Worm (Caenorhabditis elegans) whole organism, L4 larva: Measurements from ENCODE around the gene tpst-1.
A peak's percentile ranks its signal among the peaks of the same experiment; 100 is the strongest.

ENCODE experiments used
- D1046.2 ChIP-seq: fragments of 200-800 bp; sonication (Bioruptor generic); IDR thresholded peaks from 2 replicates; pipeline ENCODE4 v1.3.6; 2022; ENCODE audit warnings: missing genetic modification characterization, missing compliant biosample characterization
- F10B5.3 ChIP-seq: sonication (generic microtip); optimal IDR thresholded peaks from 2 replicates; lab custom pipeline; 2016; ENCODE audit warnings: mild to moderate bottlenecking, missing genetic modification characterization, missing compliant biosample characterization
- F49E8.2 ChIP-seq: sonication (generic microtip); optimal IDR thresholded peaks from 2 replicates; lab custom pipeline; 2016; ENCODE audit warnings: missing compliant biosample characterization, mild to moderate bottlenecking, missing genetic modification characterization, borderline replicate concordance
- T20F7.1 ChIP-seq: fragments of 200-800 bp; sonication (Bioruptor generic); optimal IDR thresholded peaks from 2 replicates; lab custom pipeline; 2018; ENCODE audit warnings: mild to moderate bottlenecking, missing genetic modification characterization, missing compliant biosample characterization
- Y105C5A.15 ChIP-seq: fragments of 200-800 bp; sonication (Bioruptor generic); IDR thresholded peaks from 2 replicates; pipeline ENCODE4 v1.3.6; 2022; ENCODE audit warnings: missing genetic modification characterization, missing compliant biosample characterization
- Y48G9A.11 ChIP-seq: fragments of 200-800 bp; sonication (Bioruptor generic); IDR thresholded peaks from 2 replicates; pipeline ENCODE4 v1.3.6; 2022; ENCODE audit warnings: missing genetic modification reagents, missing genetic modification characterization, missing compliant biosample characterization
- ZK337.2 ChIP-seq: fragments of 200-800 bp; sonication (Bioruptor generic); IDR thresholded peaks from 2 replicates; pipeline ENCODE4 v1.3.6; 2022; ENCODE audit warnings: missing genetic modification reagents, missing genetic modification characterization, missing compliant biosample characterization
- aha-1 ChIP-seq: fragments of 150-350 bp; peaks from one replicate; lab custom pipeline; 2014; ENCODE audit warnings: missing biosample characterization, missing genetic modification characterization
- aly-2 ChIP-seq: sonication (generic microtip); optimal IDR thresholded peaks from 2 replicates; lab custom pipeline; 2018; ENCODE audit warnings: missing biosample characterization, missing genetic modification characterization
- ama-1 ChIP-seq: fragments of 150-350 bp; optimal IDR thresholded peaks from 2 replicates; lab custom pipeline; 2014; ENCODE audit warnings: inconsistent platforms, mixed read lengths
- attf-4 ChIP-seq: sonication (generic microtip); optimal IDR thresholded peaks from 3 replicates; lab custom pipeline; 2017; ENCODE audit warnings: missing biosample characterization, missing genetic modification characterization
- ceh-32 ChIP-seq: sonication (generic microtip); optimal IDR thresholded peaks from 2 replicates; lab custom pipeline; 2016; ENCODE audit warnings: mild to moderate bottlenecking, missing genetic modification characterization, missing compliant biosample characterization; ENCODE audit not compliant: poor library complexity
- ceh-44 ChIP-seq: fragments of 200-800 bp; sonication (Bioruptor generic); IDR thresholded peaks from 2 replicates; pipeline ENCODE4 v1.3.6; 2022; ENCODE audit warnings: missing genetic modification reagents, missing genetic modification characterization, missing compliant biosample characterization
- ceh-62 ChIP-seq: sonication (generic microtip); optimal IDR thresholded peaks from 2 replicates; lab custom pipeline; 2017; ENCODE audit warnings: missing biosample characterization, missing genetic modification characterization
- ceh-82 ChIP-seq: sonication (generic microtip); optimal IDR thresholded peaks from 2 replicates; lab custom pipeline; 2017; ENCODE audit warnings: missing biosample characterization, missing genetic modification characterization
- daf-12 ChIP-seq: fragments of 150-350 bp; optimal IDR thresholded peaks from 2 replicates; lab custom pipeline; 2014; ENCODE audit warnings: missing biosample characterization, missing genetic modification reagents, missing genetic modification characterization
- daf-16 ChIP-seq, 3 experiments: sonication (generic microtip); optimal IDR thresholded peaks; 2 replicates each; lab custom pipeline; 2016 to 2017; ENCODE audit warnings: missing genetic modification characterization in 3 of 3, missing genetic modification reagents in 3 of 3, mild to moderate bottlenecking in 2 of 3, missing compliant biosample characterization in 2 of 3, missing biosample characterization in 1 of 3, moderate library complexity in 1 of 3
- daf-8 ChIP-seq: fragments of 200-800 bp; sonication (Bioruptor generic); IDR thresholded peaks from 2 replicates; pipeline ENCODE4 v1.3.6; 2022; ENCODE audit warnings: missing genetic modification characterization, missing compliant biosample characterization
- dmd-8 ChIP-seq: fragments of 200-800 bp; sonication (Bioruptor generic); IDR thresholded peaks from 2 replicates; pipeline ENCODE4 v1.3.6; 2022; ENCODE audit warnings: missing genetic modification characterization, missing compliant biosample characterization
- dmd-9 ChIP-seq: fragments of 200-800 bp; sonication (Bioruptor generic); IDR thresholded peaks from 2 replicates; pipeline ENCODE4 v1.3.6; 2022; ENCODE audit warnings: missing genetic modification reagents, missing genetic modification characterization, missing compliant biosample characterization
- dpl-1 ChIP-seq: fragments of 150-350 bp; optimal IDR thresholded peaks from 2 replicates; lab custom pipeline; 2014; ENCODE audit warnings: missing biosample characterization, missing genetic modification reagents, missing genetic modification characterization
- dve-1 ChIP-seq: sonication (generic microtip); optimal IDR thresholded peaks from 2 replicates; lab custom pipeline; 2017; ENCODE audit warnings: antibody characterized with exemption, mild to moderate bottlenecking, missing genetic modification characterization, missing compliant biosample characterization; ENCODE audit not compliant: insufficient read depth
- egl-27 ChIP-seq: sonication (generic microtip); optimal IDR thresholded peaks from 3 replicates; lab custom pipeline; 2017; ENCODE audit warnings: missing biosample characterization, missing genetic modification reagents, missing genetic modification characterization
- egl-43 ChIP-seq: fragments of 200-800 bp; sonication (Bioruptor generic); IDR thresholded peaks from 2 replicates; pipeline ENCODE4 v1.3.6; 2022; ENCODE audit warnings: missing genetic modification reagents, missing genetic modification characterization, missing compliant biosample characterization
- fkh-10 ChIP-seq: fragments of 150-350 bp; optimal IDR thresholded peaks from 2 replicates; lab custom pipeline; 2014; ENCODE audit warnings: missing biosample characterization, missing genetic modification reagents, missing genetic modification characterization
- hmg-1.1 ChIP-seq: fragments of 200-800 bp; sonication (Bioruptor generic); IDR thresholded peaks from 2 replicates; pipeline ENCODE4 v1.3.6; 2022; ENCODE audit warnings: missing genetic modification reagents, missing genetic modification characterization, missing compliant biosample characterization
- lin-1 ChIP-seq: fragments of 200-800 bp; sonication (Bioruptor generic); IDR thresholded peaks from 2 replicates; pipeline ENCODE4 v1.3.6; 2022; ENCODE audit warnings: missing genetic modification reagents, missing genetic modification characterization, missing compliant biosample characterization
- lin-15B ChIP-seq: fragments of 150-350 bp; sonication (generic microtip); optimal IDR thresholded peaks from 3 replicates; lab custom pipeline; 2014; ENCODE audit warnings: missing biosample characterization, missing genetic modification characterization
- lin-38 ChIP-seq: fragments of 200-800 bp; sonication (Bioruptor generic); IDR thresholded peaks from 2 replicates; pipeline ENCODE4 v1.3.6; 2022; ENCODE audit warnings: missing genetic modification reagents, missing genetic modification characterization, missing compliant biosample characterization
- lin-39 ChIP-seq: fragments of 150-350 bp; optimal IDR thresholded peaks from 2 replicates; lab custom pipeline; 2014; ENCODE audit warnings: missing biosample characterization, missing genetic modification reagents, missing genetic modification characterization
- lsy-2 ChIP-seq, 2 experiments: fragments of 150-350 bp in 1 of 2; sonication (generic microtip) in 1 of 2; optimal IDR thresholded peaks; 2 replicates each; lab custom pipeline; 2014 to 2017; ENCODE audit warnings: missing biosample characterization in 2 of 2, missing genetic modification characterization in 2 of 2
- madf-5 ChIP-seq, 2 experiments: fragments of 200-800 bp; sonication (Bioruptor generic); IDR thresholded peaks; 2 replicates each; pipeline ENCODE4 v1.3.6; 2022; ENCODE audit warnings: missing compliant biosample characterization in 2 of 2, missing genetic modification characterization in 2 of 2
- mdl-1 ChIP-seq, 2 experiments: fragments of 150-350 bp in 1 of 2; sonication (generic microtip) in 1 of 2; optimal IDR thresholded peaks; 2 replicates each; lab custom pipeline; 2014 to 2017; ENCODE audit warnings: missing biosample characterization in 2 of 2, missing genetic modification characterization in 2 of 2
- mxl-3 ChIP-seq: fragments of 200-800 bp; sonication (Bioruptor generic); optimal IDR thresholded peaks from 2 replicates; lab custom pipeline; 2018; ENCODE audit warnings: mild to moderate bottlenecking, missing genetic modification characterization, missing compliant biosample characterization
- nhr-11 ChIP-seq: fragments of 150-350 bp; optimal IDR thresholded peaks from 2 replicates; lab custom pipeline; 2014; ENCODE audit warnings: missing biosample characterization, missing genetic modification characterization
- nhr-25 ChIP-seq: sonication (generic microtip); optimal IDR thresholded peaks from 2 replicates; lab custom pipeline; 2017; ENCODE audit warnings: missing genetic modification characterization, mild to moderate bottlenecking, missing compliant biosample characterization, antibody characterized with exemption, moderate library complexity, borderline replicate concordance; ENCODE audit not compliant: insufficient read depth
- nhr-28 ChIP-seq: fragments of 150-350 bp; optimal IDR thresholded peaks from 2 replicates; lab custom pipeline; 2014; ENCODE audit warnings: missing biosample characterization, missing genetic modification characterization
- nhr-42 ChIP-seq: fragments of 200-800 bp; sonication (Bioruptor generic); IDR thresholded peaks from 2 replicates; pipeline ENCODE4 v1.3.6; 2022; ENCODE audit warnings: missing genetic modification characterization, missing compliant biosample characterization
- pqm-1 ChIP-seq: sonication (generic microtip); optimal IDR thresholded peaks from 2 replicates; lab custom pipeline; 2017; ENCODE audit warnings: missing biosample characterization, missing genetic modification characterization
- saeg-2 ChIP-seq: fragments of 200-800 bp; sonication (Bioruptor generic); IDR thresholded peaks from 2 replicates; pipeline ENCODE4 v1.3.6; 2022; ENCODE audit warnings: missing genetic modification reagents, missing genetic modification characterization, missing compliant biosample characterization
- skn-1 ChIP-seq: fragments of 150-350 bp; optimal IDR thresholded peaks from 2 replicates; lab custom pipeline; 2014; ENCODE audit warnings: missing biosample characterization, missing genetic modification characterization
- snpc-1.2 ChIP-seq: fragments of 200-800 bp; sonication (Bioruptor generic); IDR thresholded peaks from 2 replicates; pipeline ENCODE4 v1.3.6; 2022; ENCODE audit warnings: missing genetic modification reagents, missing genetic modification characterization, missing compliant biosample characterization
- tag-97 ChIP-seq: fragments of 200-800 bp; sonication (Bioruptor generic); IDR thresholded peaks from 2 replicates; pipeline ENCODE4 v1.3.6; 2022; ENCODE audit warnings: missing genetic modification characterization, missing compliant biosample characterization
- unc-39 ChIP-seq: sonication (generic microtip); optimal IDR thresholded peaks from 2 replicates; lab custom pipeline; 2017; ENCODE audit warnings: missing biosample characterization, missing genetic modification characterization
- zfp-2 ChIP-seq: sonication (generic microtip); optimal IDR thresholded peaks from 2 replicates; lab custom pipeline; 2016; ENCODE audit warnings: mild to moderate bottlenecking, missing genetic modification characterization, missing compliant biosample characterization
- zip-2 ChIP-seq: fragments of 150-350 bp; optimal IDR thresholded peaks from 2 replicates; lab custom pipeline; 2014; ENCODE audit warnings: missing biosample characterization, missing genetic modification characterization
- ztf-11 ChIP-seq: fragments of 150-350 bp; optimal IDR thresholded peaks from 2 replicates; lab custom pipeline; 2014; ENCODE audit warnings: missing biosample characterization, missing genetic modification characterization

The tpst-1 gene

DNA sequence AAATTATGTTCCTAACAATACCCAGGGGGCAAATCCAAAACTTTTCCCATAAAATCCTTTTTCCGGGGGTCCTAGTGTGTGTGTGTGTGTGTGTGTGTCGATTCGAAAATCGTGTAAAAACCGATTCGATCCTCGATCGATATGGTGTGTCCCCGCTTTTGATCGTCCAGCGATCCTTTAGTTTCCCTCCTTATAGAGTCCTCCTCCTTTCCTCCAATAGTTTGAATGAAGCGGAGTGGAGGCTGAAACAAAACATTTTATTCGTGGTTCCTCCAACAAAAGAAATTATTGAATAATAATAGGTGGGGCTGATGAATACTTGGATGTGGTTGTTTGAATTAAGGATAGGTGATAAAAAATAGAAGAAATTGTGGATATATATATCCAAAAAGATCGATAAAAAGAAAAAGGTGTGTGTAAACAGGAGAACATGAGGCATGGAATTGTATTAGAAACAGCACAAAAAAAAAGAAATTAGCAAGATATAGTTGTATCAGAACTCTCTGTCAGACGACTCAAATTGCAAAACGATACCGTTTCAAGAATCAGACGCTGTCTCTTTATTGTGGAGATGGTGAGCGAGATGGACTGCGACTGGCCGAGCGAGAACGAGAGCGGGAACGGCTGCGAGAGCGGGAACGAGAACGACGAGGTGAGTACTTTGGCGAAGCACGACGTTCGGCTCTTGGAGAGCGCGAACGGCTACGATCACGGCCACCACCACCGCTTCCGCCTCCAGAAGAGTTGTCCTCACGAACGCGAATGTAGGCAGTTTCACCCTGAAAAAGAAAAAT, 24.6 kb upstream of the tpst-1 start (continued):
- TF ChIP-seq nhr-28 (no peak), saeg-2 (GFP tag; lab: Robert Waterston, UW) (no peak), aha-1 (peak; percentile 64), unc-39 (tag; lab: Kevin White, UChicago) (no peak), F49E8.2 (no peak), ceh-44 (no peak), daf-12 (tag; lab: Kevin White, UChicago) (no peak), ceh-82 (tag; lab: Kevin White, UChicago) (no peak), egl-27 (tag; lab: Kevin White, UChicago) (no peak), dpl-1 (no peak), skn-1 (tag; lab: Kevin White, UChicago) (no peak), mdl-1 (tag; optimal IDR thresholded peaks at IDR 0.05; lab: Kevin White, UChicago) (no peak), snpc-1.2 (GFP tag; lab: Robert Waterston, UW) (no peak), lin-1 (GFP tag; lab: Robert Waterston, UW) (no peak), hmg-1.1 (no peak), lsy-2 (tag; optimal IDR thresholded peaks at IDR 0.05; lab: Kevin White, UChicago) (no peak), ztf-11 (tag; lab: Kevin White, UChicago) (no peak), lin-15B (tag; lab: Kevin White, UChicago) (no peak), egl-43 (no peak), nhr-42 (GFP tag; lab: Robert Waterston, UW) (no peak), nhr-11 (no peak), Y48G9A.11 (GFP tag; lab: Robert Waterston, UW) (peak; percentile 62; the same call in 1 of the 2 replicates), aly-2 (tag; lab: Kevin White, UChicago) (no peak), dmd-8 (GFP tag; lab: Robert Waterston, UW) (0 out of 2 replicates have a peak, but pooled peaks have one; percentile 32), zfp-2 (tag; lab: Kevin White, UChicago) (no peak), ZK337.2 (no peak), ceh-32 (no peak), lin-39 (tag; lab: Kevin White, UChicago) (no peak), dmd-9 (no peak), mxl-3 (GFP tag; lab: Kevin White, UChicago) (no peak), zip-2 (tag; lab: Kevin White, UChicago) (no peak), nhr-25 (tag; lab: Kevin White, UChicago) (no peak), Y105C5A.15 (GFP tag; lab: Robert Waterston, UW) (0 out of 2 replicates have a peak, but pooled peaks have one; percentile 42), ceh-62 (tag; lab: Kevin White, UChicago) (no peak), daf-8 (no peak), dve-1 (tag; lab: Kevin White, UChicago) (no peak), lin-38 (GFP tag; lab: Robert Waterston, UW) (peak; percentile 43), tag-97 (GFP tag; lab: Robert Waterston, UW) (no peak)

DNA sequence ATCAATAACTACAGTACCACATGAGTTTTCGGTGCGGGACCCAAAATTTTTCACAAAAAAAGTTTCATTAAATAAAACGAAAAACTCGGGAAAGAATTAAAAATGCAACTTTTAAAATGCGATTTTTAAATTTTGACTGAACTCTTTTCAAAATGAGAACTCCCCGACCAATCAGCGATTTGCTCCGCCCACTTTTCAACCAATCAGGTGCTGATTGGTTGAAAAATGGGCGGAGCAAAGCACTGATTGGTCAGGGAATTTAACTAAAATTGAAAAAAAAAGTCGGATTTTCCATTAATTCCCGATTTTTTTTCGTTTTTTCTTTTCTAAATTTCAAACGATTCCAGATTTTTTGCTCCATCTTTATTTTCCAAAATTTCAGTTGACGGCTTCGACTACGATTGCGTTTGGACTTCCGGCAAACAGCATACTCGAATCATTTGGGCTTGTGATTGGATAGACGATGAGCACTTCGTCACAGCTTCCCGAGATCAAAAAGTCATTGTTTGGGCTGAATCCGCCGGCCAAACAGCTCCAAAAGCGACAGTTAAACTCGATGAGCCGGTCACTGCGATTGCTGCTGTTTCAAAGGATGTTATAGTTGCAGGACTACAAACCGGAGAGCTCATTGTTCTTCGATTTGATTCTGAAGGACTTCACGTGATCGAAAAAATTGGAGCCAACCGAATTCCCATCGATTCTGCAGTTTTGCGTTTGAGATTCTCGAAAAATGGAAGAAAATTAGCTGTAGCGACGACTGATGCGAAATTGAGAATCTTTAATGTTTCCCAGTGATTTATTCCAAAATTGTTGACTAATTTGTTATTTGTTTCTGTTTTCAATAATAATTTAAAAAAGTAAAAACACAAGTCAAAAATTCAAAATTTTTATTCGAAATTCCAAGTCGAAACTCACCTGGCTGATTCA, 23.5 kb upstream of the tpst-1 start:
- TF ChIP-seq daf-16 (GFP tag; optimal IDR thresholded peaks at IDR 0.05; lab: Kevin White, UChicago) (no peak), daf-16 (tag; optimal IDR thresholded peaks at IDR 0.05; lab: Kevin White, UChicago) (peak; percentile 3), mxl-3 (GFP tag; lab: Kevin White, UChicago) (no peak), fkh-10 (GFP tag; lab: Kevin White, UChicago) (no peak), dve-1 (tag; lab: Kevin White, UChicago) (no peak), saeg-2 (GFP tag; lab: Robert Waterston, UW) (no peak), madf-5 (GFP tag; IDR thresholded peaks at IDR 0.05; lab: Robert Waterston, UW) (no peak), ceh-82 (tag; lab: Kevin White, UChicago) (no peak), attf-4 (no peak), T20F7.1 (GFP tag; lab: Kevin White, UChicago) (no peak), pqm-1 (tag; lab: Kevin White, UChicago) (no peak), F10B5.3 (no peak), skn-1 (tag; lab: Kevin White, UChicago) (no peak), Y48G9A.11 (GFP tag; lab: Robert Waterston, UW) (peak; percentile 50), aha-1 (peak; percentile 58), D1046.2 (GFP tag; lab: Robert Waterston, UW) (0 out of 2 replicates have a peak, but pooled peaks have one; percentile 62), ama-1 (lab: Kevin White, UChicago) (peak; percentile 58), hmg-1.1 (no peak)
